Worm (Caenorhabditis elegans) whole organism, midembryonic: ENCODE measurements around the gene rexd-1.

ENCODE experiments used
- T22C8.4 ChIP-seq: fragments of 200-800 bp; sonication (Bioruptor generic); IDR thresholded peaks from 2 replicates; pipeline ENCODE4 v1.3.6; 2022; ENCODE audit warnings: missing genetic modification characterization, missing compliant biosample characterization
- cog-1 ChIP-seq: sonication (generic microtip); optimal IDR thresholded peaks from 2 replicates; lab custom pipeline; 2016; ENCODE audit warnings: missing genetic modification characterization, missing compliant biosample characterization
- flt-1 ChIP-seq: fragments of 200-800 bp; sonication (Bioruptor generic); IDR thresholded peaks from 2 replicates; pipeline ENCODE4 v1.3.6; 2022; ENCODE audit warnings: missing genetic modification characterization, missing compliant biosample characterization
- klf-2 ChIP-seq: fragments of 200-800 bp; sonication (Bioruptor generic); conservative IDR thresholded peaks from 2 replicates; pipeline ENCODE4 v1.3.6; 2022; ENCODE audit warnings: missing genetic modification reagents, missing genetic modification characterization, missing compliant biosample characterization
- med-1 ChIP-seq: sonication (generic microtip); optimal IDR thresholded peaks from 2 replicates; lab custom pipeline; 2017; ENCODE audit warnings: missing genetic modification characterization, mild to moderate bottlenecking, missing compliant biosample characterization, antibody characterized with exemption, missing genetic modification reagents; ENCODE audit not compliant: insufficient read depth
- ref-1 ChIP-seq: fragments of 200-800 bp; sonication (Bioruptor generic); conservative IDR thresholded peaks from 2 replicates; pipeline ENCODE4 v1.3.6; 2022; ENCODE audit warnings: missing genetic modification reagents, missing genetic modification characterization, missing compliant biosample characterization
- tab-1 ChIP-seq: fragments of 200-800 bp; sonication (Bioruptor generic); IDR thresholded peaks from 2 replicates; pipeline ENCODE4 v1.3.6; 2022; ENCODE audit warnings: missing genetic modification characterization, missing compliant biosample characterization
- ztf-23 ChIP-seq: fragments of 200-800 bp; sonication (Bioruptor generic); IDR thresholded peaks from 2 replicates; pipeline ENCODE4 v1.3.6; 2022; ENCODE audit warnings: missing genetic modification reagents, missing genetic modification characterization, missing compliant biosample characterization
- ztf-29 ChIP-seq: fragments of 200-800 bp; sonication (Bioruptor generic); IDR thresholded peaks from 2 replicates; pipeline ENCODE4 v1.3.6; 2022; ENCODE audit warnings: missing genetic modification reagents, missing genetic modification characterization, missing compliant biosample characterization

- TF ChIP-seq flt-1 (GFP tag; lab: Robert Waterston, UW) = no peak
- TF ChIP-seq cog-1 = no peak
- TF ChIP-seq tab-1 (GFP tag; lab: Robert Waterston, UW) = no peak
- TF ChIP-seq ztf-29 (GFP tag; lab: Robert Waterston, UW) = no peak
- no peak for TF ChIP-seq klf-2 (GFP tag; lab: Robert Waterston, UW)
- no peak for TF ChIP-seq med-1 (GFP tag; lab: Kevin White, UChicago)
- TF ChIP-seq T22C8.4 = peak; percentile 59
- TF ChIP-seq ref-1 (GFP tag; lab: Robert Waterston, UW) = no peak
- TF ChIP-seq ztf-23 (GFP tag; lab: Robert Waterston, UW) = no peak
These were observed 59.1 kb downstream of the rexd-1 start for ce11 chrIII:1893405-1893804.
